Fruit fly (Drosophila melanogaster) whole organism, embryonic: ENCODE data around the gene CG13949.

Source experiments
- Adf1 ChIP-seq: fragments of 200-800 bp; sonication (Bioruptor generic); IDR thresholded peaks from 2 replicates; pipeline ENCODE4 v1.3.6; 2022; ENCODE audit warnings: missing biosample characterization, missing genetic modification characterization
- Antp ChIP-seq: fragments of 200-800 bp; sonication (Bioruptor generic); optimal IDR thresholded peaks from 3 replicates; lab custom pipeline; 2016; ENCODE audit warnings: missing biosample characterization, missing genetic modification characterization
- CG10321 ChIP-seq: fragments of 200-800 bp; sonication (Bioruptor generic); IDR thresholded peaks from 2 replicates; pipeline ENCODE4 v1.3.6; 2022; ENCODE audit warnings: missing biosample characterization, missing genetic modification characterization
- CG10366 ChIP-seq: fragments of 200-800 bp; sonication (Bioruptor generic); IDR thresholded peaks from 2 replicates; pipeline ENCODE4 v1.3.6; 2022; ENCODE audit warnings: missing biosample characterization, missing genetic modification characterization
- CG12299 ChIP-seq: fragments of 200-800 bp; sonication (Bioruptor generic); optimal IDR thresholded peaks from 2 replicates; lab custom pipeline; 2018; ENCODE audit warnings: missing biosample characterization, mild to moderate bottlenecking, missing genetic modification characterization
- CG14860 ChIP-seq: fragments of 200-800 bp; sonication (Bioruptor generic); IDR thresholded peaks from 3 replicates; pipeline ENCODE4 v1.3.6; 2022; ENCODE audit warnings: missing biosample characterization, missing genetic modification characterization; ENCODE audit not compliant: partially characterized antibody
- CG15073 ChIP-seq: fragments of 200-800 bp; sonication (Bioruptor generic); optimal IDR thresholded peaks from 2 replicates; lab custom pipeline; 2016; ENCODE audit warnings: missing biosample characterization, missing genetic modification characterization
- CG1602 ChIP-seq: fragments of 200-800 bp; sonication (Bioruptor generic); optimal IDR thresholded peaks from 3 replicates; lab custom pipeline; 2016; ENCODE audit warnings: missing biosample characterization, missing genetic modification characterization
- CG16779 ChIP-seq: fragments of 200-800 bp; sonication (Bioruptor generic); IDR thresholded peaks from 2 replicates; pipeline ENCODE4 v1.3.6; 2022; ENCODE audit warnings: missing biosample characterization, missing genetic modification characterization
- CG18262 ChIP-seq: fragments of 200-800 bp; optimal IDR thresholded peaks from 3 replicates; lab custom pipeline; 2019; ENCODE audit warnings: missing biosample characterization, mild to moderate bottlenecking, missing genetic modification characterization, moderate library complexity
- CG1832 ChIP-seq: fragments of 200-800 bp; sonication (Bioruptor generic); optimal IDR thresholded peaks from 2 replicates; lab custom pipeline; 2017; ENCODE audit warnings: missing biosample characterization, mild to moderate bottlenecking, missing genetic modification characterization, inconsistent platforms
- CG2129 ChIP-seq: fragments of 200-800 bp; sonication (Bioruptor generic); IDR thresholded peaks from 2 replicates; pipeline ENCODE4 v1.3.6; 2022; ENCODE audit warnings: missing biosample characterization, missing genetic modification characterization; ENCODE audit not compliant: partially characterized antibody
- CG2712 ChIP-seq: fragments of 200-800 bp; optimal IDR thresholded peaks from 3 replicates; lab custom pipeline; 2019; ENCODE audit warnings: missing biosample characterization, mild to moderate bottlenecking, missing genetic modification characterization, moderate library complexity
- CG34376 ChIP-seq: fragments of 200-800 bp; sonication (Bioruptor generic); optimal IDR thresholded peaks from 2 replicates; lab custom pipeline; 2018; ENCODE audit warnings: missing biosample characterization, mild to moderate bottlenecking, missing genetic modification characterization
- CG4360 ChIP-seq: fragments of 200-800 bp; sonication (Bioruptor generic); IDR thresholded peaks from 2 replicates; pipeline ENCODE4 v1.3.6; 2022; ENCODE audit warnings: missing biosample characterization, missing genetic modification characterization
- CG4730 ChIP-seq: fragments of 200-800 bp; sonication (Bioruptor generic); IDR thresholded peaks from 2 replicates; pipeline ENCODE4 v1.3.6; 2022; ENCODE audit warnings: missing biosample characterization, missing genetic modification characterization
- CG6854 ChIP-seq: fragments of 200-800 bp; sonication (Bioruptor generic); optimal IDR thresholded peaks from 3 replicates; lab custom pipeline; 2017; ENCODE audit warnings: missing biosample characterization, mild to moderate bottlenecking, missing genetic modification characterization
- CG7928 ChIP-seq: fragments of 200-800 bp; sonication (Bioruptor generic); optimal IDR thresholded peaks from 2 replicates; lab custom pipeline; 2017; ENCODE audit warnings: missing biosample characterization, mild to moderate bottlenecking, missing genetic modification characterization
- CG8924 ChIP-seq: fragments of 200-800 bp; optimal IDR thresholded peaks from 3 replicates; lab custom pipeline; 2019; ENCODE audit warnings: missing biosample characterization, mild to moderate bottlenecking, missing genetic modification characterization, moderate library complexity
- CG9437 ChIP-seq: fragments of 200-800 bp; sonication (Bioruptor generic); optimal IDR thresholded peaks from 2 replicates; lab custom pipeline; 2018; ENCODE audit warnings: missing biosample characterization, mild to moderate bottlenecking, missing genetic modification characterization
- CG9797 ChIP-seq: fragments of 200-800 bp; sonication (Bioruptor generic); optimal IDR thresholded peaks from 3 replicates; lab custom pipeline; 2018; ENCODE audit warnings: missing biosample characterization, mild to moderate bottlenecking, missing genetic modification characterization
- CHES-1-like ChIP-seq: fragments of 200-800 bp; sonication (Bioruptor generic); optimal IDR thresholded peaks from 2 replicates; lab custom pipeline; 2016; ENCODE audit warnings: missing biosample characterization, missing genetic modification characterization
- Chrac-16 ChIP-seq: fragments of 200-800 bp; sonication (Bioruptor generic); optimal IDR thresholded peaks from 3 replicates; lab custom pipeline; 2016; ENCODE audit warnings: missing biosample characterization, missing genetic modification characterization
- Dll ChIP-seq: fragments of 200-800 bp; sonication (Bioruptor generic); IDR thresholded peaks from 4 replicates; pipeline ENCODE4 v1.3.6; 2022; ENCODE audit warnings: missing biosample characterization, missing genetic modification characterization; ENCODE audit not compliant: partially characterized antibody
- Elba2 ChIP-seq: fragments of 200-800 bp; sonication (Bioruptor generic); optimal IDR thresholded peaks from 3 replicates; lab custom pipeline; 2016; ENCODE audit warnings: missing biosample characterization, missing genetic modification characterization
- HHEX ChIP-seq: fragments of 200-800 bp; sonication (Bioruptor generic); optimal IDR thresholded peaks from 3 replicates; lab custom pipeline; 2017; ENCODE audit warnings: missing biosample characterization, mild to moderate bottlenecking, missing genetic modification characterization, missing genetic modification reagents
- HLHmδ ChIP-seq: fragments of 200-800 bp; sonication (Bioruptor generic); optimal IDR thresholded peaks from 2 replicates; lab custom pipeline; 2018; ENCODE audit warnings: missing biosample characterization, mild to moderate bottlenecking, missing genetic modification characterization, moderate library complexity
- Hey ChIP-seq: fragments of 200-800 bp; sonication (Bioruptor generic); optimal IDR thresholded peaks from 3 replicates; lab custom pipeline; 2018; ENCODE audit warnings: missing biosample characterization, mild to moderate bottlenecking, missing genetic modification characterization
- HmgZ ChIP-seq: fragments of 200-800 bp; sonication (Bioruptor generic); optimal IDR thresholded peaks from 2 replicates; lab custom pipeline; 2018; ENCODE audit warnings: missing biosample characterization, mild to moderate bottlenecking, missing genetic modification characterization
- Hmr ChIP-seq: fragments of 200-800 bp; sonication (Bioruptor generic); optimal IDR thresholded peaks from 3 replicates; lab custom pipeline; 2017; ENCODE audit warnings: mild to moderate bottlenecking, missing biosample characterization, missing genetic modification reagents, missing genetic modification characterization
- MESR4 ChIP-seq: fragments of 200-800 bp; sonication (Bioruptor generic); optimal IDR thresholded peaks from 2 replicates; lab custom pipeline; 2018; ENCODE audit warnings: missing biosample characterization, mild to moderate bottlenecking, missing genetic modification characterization, moderate library complexity
- Max ChIP-seq: fragments of 200-800 bp; sonication (Bioruptor generic); optimal IDR thresholded peaks from 2 replicates; lab custom pipeline; 2016; ENCODE audit warnings: missing biosample characterization, mild to moderate bottlenecking, missing genetic modification characterization
- Mes4 ChIP-seq: fragments of 200-800 bp; sonication (Bioruptor generic); optimal IDR thresholded peaks from 2 replicates; lab custom pipeline; 2016; ENCODE audit warnings: missing biosample characterization, missing genetic modification characterization
- PHDP ChIP-seq: fragments of 200-800 bp; sonication (Bioruptor generic); optimal IDR thresholded peaks from 3 replicates; lab custom pipeline; 2018; ENCODE audit warnings: missing biosample characterization, mild to moderate bottlenecking, missing genetic modification characterization, moderate library complexity
- Stat92E ChIP-seq, 3 experiments: fragments of >200 bp in 2 of 3; fragments of 200-800 bp in 1 of 3; sonication (Bioruptor generic) in 1 of 3; optimal IDR thresholded peaks; 2 replicates each; lab custom pipeline; 2017 to 2019; ENCODE audit warnings: missing biosample characterization in 3 of 3, missing genetic modification characterization in 3 of 3, mild to moderate bottlenecking in 1 of 3, moderate library complexity in 1 of 3
- cg ChIP-seq: fragments of 200-800 bp; sonication (Bioruptor generic); optimal IDR thresholded peaks from 3 replicates; lab custom pipeline; 2019; ENCODE audit warnings: missing biosample characterization, mild to moderate bottlenecking, missing genetic modification characterization, moderate library complexity
- da ChIP-seq: fragments of 200-800 bp; sonication (Bioruptor generic); optimal IDR thresholded peaks from 2 replicates; lab custom pipeline; 2016; ENCODE audit warnings: missing biosample characterization, missing genetic modification characterization
- dimm ChIP-seq: fragments of 200-800 bp; sonication (Bioruptor generic); IDR thresholded peaks from 2 replicates; pipeline ENCODE4 v1.3.6; 2022; ENCODE audit warnings: missing biosample characterization, missing genetic modification characterization
- fd3F ChIP-seq: fragments of 200-800 bp; sonication (Bioruptor generic); optimal IDR thresholded peaks from 2 replicates; lab custom pipeline; 2018; ENCODE audit warnings: missing biosample characterization, mild to moderate bottlenecking, missing genetic modification characterization, moderate library complexity
- gcm2 ChIP-seq: fragments of 200-800 bp; sonication (Bioruptor generic); optimal IDR thresholded peaks from 2 replicates; lab custom pipeline; 2016; ENCODE audit warnings: missing biosample characterization, missing genetic modification characterization
- gsb-n ChIP-seq: fragments of 200-800 bp; sonication (Bioruptor generic); optimal IDR thresholded peaks from 3 replicates; lab custom pipeline; 2018; ENCODE audit warnings: missing biosample characterization, mild to moderate bottlenecking, missing genetic modification characterization
- sc ChIP-seq, 3 experiments: fragments of >200 bp in 2 of 3; fragments of 200-800 bp in 1 of 3; sonication (Bioruptor generic) in 1 of 3; optimal IDR thresholded peaks; 2 replicates in 2 of 3; 3 replicates in 1 of 3; lab custom pipeline; 2017; ENCODE audit warnings: mild to moderate bottlenecking in 1 of 3, missing biosample characterization in 1 of 3, missing genetic modification characterization in 1 of 3, missing genetic modification reagents in 1 of 3
- sqz ChIP-seq: fragments of 200-800 bp; sonication (Bioruptor generic); optimal IDR thresholded peaks from 3 replicates; lab custom pipeline; 2018; ENCODE audit warnings: missing biosample characterization, mild to moderate bottlenecking, missing genetic modification characterization
- sr ChIP-seq: fragments of 200-800 bp; sonication (Bioruptor generic); IDR thresholded peaks from 3 replicates; pipeline ENCODE4 v1.3.6; 2022; ENCODE audit warnings: missing biosample characterization, missing genetic modification characterization
- stwl ChIP-seq: fragments of 200-800 bp; sonication (Bioruptor generic); optimal IDR thresholded peaks from 3 replicates; lab custom pipeline; 2018; ENCODE audit warnings: missing biosample characterization, mild to moderate bottlenecking, missing genetic modification characterization, moderate library complexity
- tgo ChIP-seq: fragments of 200-800 bp; sonication (Bioruptor generic); IDR thresholded peaks from 3 replicates; pipeline ENCODE4 v1.3.6; 2022; ENCODE audit warnings: missing biosample characterization, missing genetic modification characterization
- twi ChIP-seq: fragments of 200-800 bp; optimal IDR thresholded peaks from 2 replicates; lab custom pipeline; 2019; ENCODE audit warnings: missing biosample characterization, mild to moderate bottlenecking, missing genetic modification characterization, moderate library complexity
- usp ChIP-seq: fragments of >200 bp; optimal IDR thresholded peaks from 2 replicates; lab custom pipeline; 2017; ENCODE audit warnings: missing biosample characterization, missing genetic modification characterization
- zf30C ChIP-seq: fragments of 200-800 bp; sonication (Bioruptor generic); optimal IDR thresholded peaks from 3 replicates; lab custom pipeline; 2018; ENCODE audit warnings: missing biosample characterization, mild to moderate bottlenecking, missing genetic modification characterization

Gene CG13949

dm6 chr2L:827516-828362 is 27.4 kb upstream of the CG13949 start (continued):
- TF ChIP-seq CG10321 (no peak), HmgZ (tag; lab: Kevin White, UChicago) (no peak), CG4730 (GFP tag; lab: Robert Waterston, UW) (no peak), Adf1 (GFP tag; lab: Robert Waterston, UW) (no peak), CG9437 (GFP tag; lab: Kevin White, UChicago) (peak; percentile 29), CG6854 (no peak), MESR4 (GFP tag; lab: Kevin White, UChicago) (no peak), CG16779 (no peak), twi (tag; lab: Kevin White, UChicago) (no peak), CG18262 (tag; lab: Kevin White, UChicago) (peak; percentile 66), HLHmδ (GFP tag; lab: Kevin White, UChicago) (no peak), da (GFP tag; lab: Kevin White, UChicago) (no peak), zf30C (no peak), gsb-n (tag; lab: Kevin White, UChicago) (peak; percentile 65), Stat92E (GFP tag; optimal IDR thresholded peaks at IDR 0.05; lab: Kevin White, UChicago) (no peak), CG9797 (GFP tag; lab: Kevin White, UChicago) (no peak), CG1602 (GFP tag; lab: Kevin White, UChicago) (peak; percentile 49), CG12299 (tag; lab: Kevin White, UChicago) (peak; percentile 26), sqz (no peak), CG7928 (GFP tag; lab: Kevin White, UChicago) (no peak), CG4360 (GFP tag; lab: Robert Waterston, UW) (no peak), CG1832 (GFP tag; lab: Kevin White, UChicago) (no peak), Dll (GFP tag; lab: Robert Waterston, UW) (no peak), CG14860 (no peak), Chrac-16 (GFP tag; lab: Kevin White, UChicago) (peak; percentile 49), gcm2 (GFP tag; lab: Kevin White, UChicago) (no peak), CG34376 (no peak), CG10366 (GFP tag; lab: Robert Waterston, UW) (no peak; the same call in 1 of the 2 replicates), fd3F (GFP tag; lab: Kevin White, UChicago) (no peak), Hey (tag; lab: Kevin White, UChicago) (no peak), usp (GFP tag; lab: Kevin White, UChicago) (no peak), CHES-1-like (GFP tag; lab: Kevin White, UChicago) (no peak), cg (GFP tag; lab: Kevin White, UChicago) (no peak), HHEX (no peak), sr (no peak), PHDP (tag; lab: Kevin White, UChicago) (peak; percentile 71), dimm (GFP tag; lab: Robert Waterston, UW) (no peak), stwl (tag; lab: Kevin White, UChicago) (no peak), Antp (no peak), Elba2 (GFP tag; lab: Kevin White, UChicago) (no peak), CG8924 (peak; percentile 59), tgo (no peak), CG15073 (GFP tag; lab: Kevin White, UChicago) (no peak), CG2712 (tag; lab: Kevin White, UChicago) (peak; percentile 63), sc (optimal IDR thresholded peaks at IDR 0.05; lab: Kevin White, UChicago) (no peak), sc (GFP tag; optimal IDR thresholded peaks at IDR 0.05; lab: Kevin White, UChicago) (peak; percentile 69), Mes4 (peak; percentile 18), Hmr (GFP tag; lab: Kevin White, UChicago) (no peak), Max (GFP tag; lab: Kevin White, UChicago) (no peak), CG2129 (no peak)
